Fruit fly (Drosophila melanogaster) Kc167 (cell line): ENCODE data around the gene CG33060.

Experiments
- Myc ChIP-seq: fragments of >200 bp; optimal IDR thresholded peaks from 2 replicates; lab custom pipeline; 2017; ENCODE audit warnings: missing external identifiers
- Sin3A ChIP-seq: fragments of >200 bp; optimal IDR thresholded peaks from 2 replicates; lab custom pipeline; 2018; ENCODE audit warnings: missing external identifiers
- h ChIP-seq: fragments of >200 bp; optimal IDR thresholded peaks from 3 replicates; lab custom pipeline; 2018; ENCODE audit warnings: missing external identifiers
- insv ChIP-seq: fragments of >200 bp; optimal IDR thresholded peaks from 3 replicates; lab custom pipeline; 2018; ENCODE audit warnings: missing external identifiers
- psq ChIP-seq: fragments of >200 bp; optimal IDR thresholded peaks from 2 replicates; lab custom pipeline; 2017; ENCODE audit warnings: missing external identifiers
- ttk ChIP-seq: sonication (Bioruptor generic); optimal IDR thresholded peaks from 2 replicates; lab custom pipeline; 2017; ENCODE audit warnings: missing external identifiers

DNA sequence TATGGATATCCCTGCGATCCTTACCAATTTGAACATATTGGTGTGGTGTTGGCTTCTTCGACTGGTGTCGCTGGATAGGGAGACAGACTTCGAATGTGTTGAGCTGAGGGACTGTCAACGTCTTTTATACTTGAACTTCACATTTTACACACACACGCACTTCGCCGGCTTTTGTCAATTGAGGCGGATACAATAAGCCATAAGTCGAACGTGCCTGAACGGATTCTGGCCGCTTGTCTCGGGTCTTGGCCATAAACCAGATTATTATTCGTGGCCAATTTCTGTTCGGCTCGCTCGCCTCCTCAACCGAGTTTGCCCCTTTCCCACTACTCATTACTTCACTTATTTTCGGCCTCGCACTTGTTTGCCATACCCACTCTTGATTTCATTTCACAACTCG lies 27.8 kb upstream of the CG33060 start, which contains the start of gene CG13044:
- TF ChIP-seq psq (lab: Kevin White, UChicago), result no peak
- no peak for TF ChIP-seq Myc
- no peak for TF ChIP-seq h (lab: Kevin White, UChicago)
- no peak for TF ChIP-seq ttk (lab: Kevin White, UChicago)
- no peak for TF ChIP-seq Sin3A (lab: Kevin White, UChicago)
- TF ChIP-seq insv, result no peak
